Worm (Caenorhabditis elegans) whole organism, young adult: ENCODE results near the gene ztf-17.

Experiments used
- B0019.2 ChIP-seq: fragments of 200-800 bp; sonication (Bioruptor generic); conservative IDR thresholded peaks from 2 replicates; pipeline ENCODE4 v1.3.6; 2022; ENCODE audit warnings: missing genetic modification reagents, missing genetic modification characterization, missing compliant biosample characterization
- B0261.1 ChIP-seq: sonication (generic microtip); optimal IDR thresholded peaks from 2 replicates; lab custom pipeline; 2016; ENCODE audit warnings: mild to moderate bottlenecking, missing genetic modification characterization, moderate library complexity, missing compliant biosample characterization
- B0336.3 ChIP-seq: fragments of 200-800 bp; sonication (Bioruptor generic); IDR thresholded peaks from 2 replicates; pipeline ENCODE4 v1.3.6; 2022; ENCODE audit warnings: missing genetic modification characterization, missing compliant biosample characterization
- C17E4.6 ChIP-seq: fragments of 200-800 bp; sonication (Bioruptor generic); IDR thresholded peaks from 2 replicates; pipeline ENCODE4 v1.3.6; 2022; ENCODE audit warnings: missing genetic modification reagents, missing genetic modification characterization, missing compliant biosample characterization
- D2030.7 ChIP-seq: fragments of 200-800 bp; sonication (Bioruptor generic); IDR thresholded peaks from 2 replicates; pipeline ENCODE4 v1.3.6; 2022; ENCODE audit warnings: missing genetic modification reagents, missing genetic modification characterization, missing compliant biosample characterization
- F39B2.1 ChIP-seq: fragments of 200-800 bp; sonication (Bioruptor generic); IDR thresholded peaks from 2 replicates; pipeline ENCODE4 v1.3.6; 2022; ENCODE audit warnings: missing genetic modification reagents, missing genetic modification characterization, missing compliant biosample characterization
- F57A8.1 ChIP-seq: fragments of 200-800 bp; sonication (Bioruptor generic); optimal IDR thresholded peaks from 2 replicates; lab custom pipeline; 2018; ENCODE audit warnings: mild to moderate bottlenecking, missing genetic modification characterization, moderate library complexity, missing compliant biosample characterization
- T07F8.4 ChIP-seq: sonication (generic microtip); optimal IDR thresholded peaks from 2 replicates; lab custom pipeline; 2016; ENCODE audit warnings: mild to moderate bottlenecking, missing genetic modification characterization, moderate library complexity, missing compliant biosample characterization
- T26A5.8 ChIP-seq: sonication (generic microtip); optimal IDR thresholded peaks from 2 replicates; lab custom pipeline; 2016; ENCODE audit warnings: missing genetic modification characterization, missing compliant biosample characterization
- Y53G8AR.9 ChIP-seq: fragments of 200-800 bp; sonication (Bioruptor generic); conservative IDR thresholded peaks from 2 replicates; pipeline ENCODE4 v1.3.6; 2022; ENCODE audit warnings: missing genetic modification reagents, missing genetic modification characterization, missing compliant biosample characterization
- Y56A3A.18 ChIP-seq: fragments of 200-800 bp; sonication (Bioruptor generic); IDR thresholded peaks from 2 replicates; pipeline ENCODE4 v1.3.6; 2022; ENCODE audit warnings: missing genetic modification reagents, missing genetic modification characterization, missing compliant biosample characterization
- akir-1 ChIP-seq: fragments of 200-800 bp; sonication (Bioruptor generic); optimal IDR thresholded peaks from 2 replicates; lab custom pipeline; 2018; ENCODE audit warnings: mild to moderate bottlenecking, missing genetic modification characterization, moderate library complexity, missing compliant biosample characterization
- aptf-3 ChIP-seq: fragments of 200-800 bp; sonication (Bioruptor generic); IDR thresholded peaks from 2 replicates; pipeline ENCODE4 v1.3.6; 2022; ENCODE audit warnings: missing genetic modification characterization, missing compliant biosample characterization
- athp-1 ChIP-seq: sonication (generic microtip); optimal IDR thresholded peaks from 2 replicates; lab custom pipeline; 2017; ENCODE audit warnings: mild to moderate bottlenecking, missing genetic modification characterization, missing compliant biosample characterization
- attf-3 ChIP-seq: fragments of 200-800 bp; sonication (Bioruptor generic); conservative IDR thresholded peaks from 2 replicates; pipeline ENCODE4 v1.3.6; 2022; ENCODE audit warnings: missing genetic modification reagents, missing genetic modification characterization, missing compliant biosample characterization
- ceh-100 ChIP-seq: fragments of 200-800 bp; sonication (Bioruptor generic); IDR thresholded peaks from 2 replicates; pipeline ENCODE4 v1.3.6; 2022; ENCODE audit warnings: missing genetic modification reagents, missing genetic modification characterization, missing compliant biosample characterization
- chd-7 ChIP-seq: sonication (generic microtip); optimal IDR thresholded peaks from 2 replicates; lab custom pipeline; 2016; ENCODE audit warnings: mild to moderate bottlenecking, missing genetic modification characterization, moderate library complexity, missing compliant biosample characterization
- efl-1 ChIP-seq: fragments of 150-350 bp; optimal IDR thresholded peaks from 2 replicates; lab custom pipeline; 2014; ENCODE audit warnings: missing biosample characterization, missing genetic modification reagents, missing genetic modification characterization
- ekl-4 ChIP-seq: fragments of 200-800 bp; sonication (Bioruptor generic); IDR thresholded peaks from 2 replicates; pipeline ENCODE4 v1.3.6; 2022; ENCODE audit warnings: missing genetic modification reagents, missing genetic modification characterization, missing compliant biosample characterization
- him-1 ChIP-seq: sonication (generic microtip); optimal IDR thresholded peaks from 2 replicates; lab custom pipeline; 2016; ENCODE audit warnings: missing genotype, missing genetic modification reagents, missing genetic modification characterization, missing compliant biosample characterization
- hmg-1.2 ChIP-seq: fragments of 200-800 bp; sonication (Bioruptor generic); IDR thresholded peaks from 2 replicates; pipeline ENCODE4 v1.3.6; 2022; ENCODE audit warnings: missing genetic modification reagents, missing genetic modification characterization, missing compliant biosample characterization
- hmg-20 ChIP-seq: fragments of 200-800 bp; sonication (Bioruptor generic); IDR thresholded peaks from 2 replicates; pipeline ENCODE4 v1.3.6; 2022; ENCODE audit warnings: missing genetic modification reagents, missing genetic modification characterization, missing compliant biosample characterization
- hsf-1 ChIP-seq: fragments of 200-800 bp; sonication (Bioruptor generic); IDR thresholded peaks from 2 replicates; pipeline ENCODE4 v1.3.6; 2022; ENCODE audit warnings: missing genetic modification reagents, missing genetic modification characterization, missing compliant biosample characterization
- lin-35 ChIP-seq, 3 experiments: fragments of 150-350 bp in 2 of 3; sonication (generic microtip) in 1 of 3; optimal IDR thresholded peaks; 2 replicates each; lab custom pipeline; 2014 to 2018; ENCODE audit warnings: missing biosample characterization in 3 of 3, missing genetic modification characterization in 3 of 3, missing genetic modification reagents in 3 of 3
- lin-40 ChIP-seq: sonication (generic microtip); optimal IDR thresholded peaks from 2 replicates; lab custom pipeline; 2016; ENCODE audit warnings: missing genetic modification characterization, mild to moderate bottlenecking, missing compliant biosample characterization, missing genotype, missing genetic modification reagents
- lsy-27 ChIP-seq: sonication (generic microtip); optimal IDR thresholded peaks from 2 replicates; lab custom pipeline; 2017; ENCODE audit warnings: missing genetic modification characterization, mild to moderate bottlenecking, missing compliant biosample characterization, antibody characterized with exemption, missing genotype, borderline replicate concordance; ENCODE audit not compliant: insufficient read depth
- madf-3 ChIP-seq: fragments of 200-800 bp; sonication (Bioruptor generic); IDR thresholded peaks from 2 replicates; pipeline ENCODE4 v1.3.6; 2022; ENCODE audit warnings: missing genetic modification reagents, missing genetic modification characterization, missing compliant biosample characterization
- madf-6 ChIP-seq: fragments of 200-800 bp; sonication (Bioruptor generic); IDR thresholded peaks from 2 replicates; pipeline ENCODE4 v1.3.6; 2022; ENCODE audit warnings: missing genetic modification reagents, missing genetic modification characterization, missing compliant biosample characterization
- madf-8 ChIP-seq: fragments of 200-800 bp; sonication (Bioruptor generic); conservative IDR thresholded peaks from 2 replicates; pipeline ENCODE4 v1.3.6; 2022; ENCODE audit warnings: missing genetic modification reagents, missing genetic modification characterization, missing compliant biosample characterization
- nfyb-1 ChIP-seq: fragments of 200-800 bp; sonication (Bioruptor generic); IDR thresholded peaks from 2 replicates; pipeline ENCODE4 v1.3.6; 2022; ENCODE audit warnings: missing genetic modification reagents, missing genetic modification characterization, missing compliant biosample characterization
- nhr-80 ChIP-seq: sonication (generic microtip); optimal IDR thresholded peaks from 2 replicates; lab custom pipeline; 2016; ENCODE audit warnings: missing genetic modification characterization, missing compliant biosample characterization
- pha-4 ChIP-seq: fragments of 150-350 bp; sonication (generic microtip); optimal IDR thresholded peaks from 2 replicates; lab custom pipeline; 2014; ENCODE audit warnings: missing biosample characterization, missing genetic modification reagents, missing genetic modification characterization
- repo-1 ChIP-seq: sonication (generic microtip); optimal IDR thresholded peaks from 2 replicates; lab custom pipeline; 2017; ENCODE audit warnings: mild to moderate bottlenecking, missing genetic modification characterization, missing compliant biosample characterization
- sea-2 ChIP-seq: fragments of 200-800 bp; sonication (Bioruptor generic); IDR thresholded peaks from 2 replicates; pipeline ENCODE4 v1.3.6; 2022; ENCODE audit warnings: missing genetic modification characterization, missing compliant biosample characterization
- snpc-1.1 ChIP-seq: sonication (generic microtip); optimal IDR thresholded peaks from 2 replicates; lab custom pipeline; 2017; ENCODE audit warnings: missing genetic modification characterization, mild to moderate bottlenecking, missing compliant biosample characterization, antibody characterized with exemption, moderate library complexity, missing genotype, missing genetic modification reagents; ENCODE audit not compliant: insufficient read depth
- sptf-2 ChIP-seq: fragments of 200-800 bp; sonication (Bioruptor generic); optimal IDR thresholded peaks from 2 replicates; lab custom pipeline; 2018; ENCODE audit warnings: mild to moderate bottlenecking, missing genetic modification characterization, missing compliant biosample characterization
- tbp1 ChIP-seq: fragments of 200-800 bp; sonication (Bioruptor generic); optimal IDR thresholded peaks from 2 replicates; lab custom pipeline; 2018; ENCODE audit warnings: mild to moderate bottlenecking, missing genetic modification characterization, missing compliant biosample characterization
- unc-130 ChIP-seq: sonication (generic microtip); optimal IDR thresholded peaks from 2 replicates; lab custom pipeline; 2016; ENCODE audit warnings: missing genetic modification reagents, missing genetic modification characterization, missing compliant biosample characterization
- xnd-1 ChIP-seq: sonication (generic microtip); optimal IDR thresholded peaks from 2 replicates; lab custom pipeline; 2016; ENCODE audit warnings: missing genotype, missing genetic modification reagents, missing genetic modification characterization, missing compliant biosample characterization
- zfh-2 ChIP-seq: fragments of 200-800 bp; sonication (Bioruptor generic); conservative IDR thresholded peaks from 2 replicates; pipeline ENCODE4 v1.3.6; 2022; ENCODE audit warnings: missing genetic modification reagents, missing genetic modification characterization, missing compliant biosample characterization
- ztf-18 ChIP-seq: sonication (generic microtip); optimal IDR thresholded peaks from 2 replicates; lab custom pipeline; 2016; ENCODE audit warnings: missing genotype, mild to moderate bottlenecking, missing genetic modification characterization, missing compliant biosample characterization
- ztf-22 ChIP-seq: fragments of 200-800 bp; sonication (Bioruptor generic); optimal IDR thresholded peaks from 2 replicates; lab custom pipeline; 2018; ENCODE audit warnings: mild to moderate bottlenecking, missing genetic modification characterization, moderate library complexity, missing compliant biosample characterization
- ztf-28 ChIP-seq: fragments of 200-800 bp; sonication (Bioruptor generic); IDR thresholded peaks from 2 replicates; pipeline ENCODE4 v1.3.6; 2022; ENCODE audit warnings: missing genetic modification reagents, missing genetic modification characterization, missing compliant biosample characterization

ztf-17 gene

ce11 chrII:7900190-7900672 lies 30.3 kb upstream of the ztf-17 start, which contains the start of gene rev-1 (continued):
- TF ChIP-seq nfyb-1 (GFP tag; lab: Robert Waterston, UW) = 0 out of 2 replicates have a peak, but pooled peaks have one; percentile 29
- no peak for TF ChIP-seq T07F8.4 (tag; lab: Kevin White, UChicago)

ce11 chrII:7895190-7895589 lies 25.2 kb upstream of the ztf-17 start:
- TF ChIP-seq efl-1 (GFP tag; lab: Kevin White, UChicago) (no peak), snpc-1.1 (tag; lab: Kevin White, UChicago) (no peak), lsy-27 (tag; lab: Kevin White, UChicago) (no peak)

ce11 chrII:7893648-7894047 lies 23.7 kb upstream of the ztf-17 start:
- TF ChIP-seq madf-3 = 0 out of 2 replicates have a peak, but pooled peaks have one; percentile 1
- no peak for TF ChIP-seq sptf-2 (GFP tag; lab: Kevin White, UChicago)
- no peak for TF ChIP-seq attf-3
- TF ChIP-seq, all 124 proteins: peak for 1

ce11 chrII:7892761-7893272 lies 22.9 kb upstream of the ztf-17 start, which contains the start of gene ptc-1:
Gene ptc-1, plus strand, starts transcription at chrII:7893222.
- TF ChIP-seq ztf-28 (GFP tag; lab: Robert Waterston, UW) = no peak
- TF ChIP-seq hsf-1 (GFP tag; lab: Robert Waterston, UW) = peak; percentile 72
- peak; percentile 41; the same call in 1 of the 2 replicates for TF ChIP-seq hmg-1.2
- no peak for TF ChIP-seq ztf-18 (tag; lab: Kevin White, UChicago)
- TF ChIP-seq C17E4.6 (GFP tag; lab: Robert Waterston, UW) = no peak
- no peak for TF ChIP-seq ceh-100
- peak; percentile 91 for TF ChIP-seq madf-6 (GFP tag; lab: Robert Waterston, UW)
- TF ChIP-seq xnd-1 (tag; lab: Kevin White, UChicago) = peak; percentile 72
- TF ChIP-seq akir-1 = no peak
- no peak for TF ChIP-seq ekl-4 (GFP tag; lab: Robert Waterston, UW)
- TF ChIP-seq F57A8.1 (GFP tag; lab: Kevin White, UChicago) = no peak
- no peak for TF ChIP-seq chd-7 (tag; lab: Kevin White, UChicago)
- TF ChIP-seq snpc-1.1 (tag; lab: Kevin White, UChicago) = peak; percentile 55
- TF ChIP-seq B0336.3 (GFP tag; lab: Robert Waterston, UW) = no peak
- TF ChIP-seq ztf-22 (GFP tag; lab: Kevin White, UChicago) = no peak
- TF ChIP-seq tbp1 (GFP tag; lab: Kevin White, UChicago) = no peak
- TF ChIP-seq Y53G8AR.9 (GFP tag; lab: Robert Waterston, UW) = no peak
- no peak for TF ChIP-seq him-1 (tag; lab: Kevin White, UChicago)
- no peak for TF ChIP-seq aptf-3 (GFP tag; lab: Robert Waterston, UW)
- peak; percentile 62 for TF ChIP-seq madf-8 (GFP tag; lab: Robert Waterston, UW)
- TF ChIP-seq Y56A3A.18 = no peak
- no peak for TF ChIP-seq T26A5.8 (tag; lab: Kevin White, UChicago)
- no peak for TF ChIP-seq lin-35 (GFP tag; optimal IDR thresholded peaks at IDR 0.05; lab: Kevin White, UChicago)
- TF ChIP-seq sea-2 (GFP tag; lab: Robert Waterston, UW) = no peak
- TF ChIP-seq pha-4 (tag; lab: Kevin White, UChicago) = no peak
- TF ChIP-seq efl-1 (GFP tag; lab: Kevin White, UChicago) = peak; percentile 83
- TF ChIP-seq B0261.1 (tag; lab: Kevin White, UChicago) = no peak
- no peak for TF ChIP-seq hmg-20 (GFP tag; lab: Robert Waterston, UW)
- no peak for TF ChIP-seq F39B2.1
- no peak for TF ChIP-seq athp-1 (tag; lab: Kevin White, UChicago)
- TF ChIP-seq nhr-80 (tag; lab: Kevin White, UChicago) = no peak
- peak; percentile 50 for TF ChIP-seq D2030.7 (GFP tag; lab: Robert Waterston, UW)
- no peak for TF ChIP-seq zfh-2 (GFP tag; lab: Robert Waterston, UW)
- no peak for TF ChIP-seq lin-40
- 0 out of 2 replicates have a peak, but pooled peaks have one; percentile 21 for TF ChIP-seq B0019.2 (GFP tag; lab: Robert Waterston, UW)
- TF ChIP-seq unc-130 (GFP tag; lab: Kevin White, UChicago) = peak; percentile 17
- TF ChIP-seq repo-1 (tag; lab: Kevin White, UChicago) = no peak
